Fruit fly (Drosophila melanogaster): Measurements from ENCODE around the gene Cftr.
A peak's percentile ranks its signal among the peaks of the same experiment; 100 is the strongest.

Gene Cftr

dm6 chr3R:24567427-24567771, 23.7 kb upstream of the Cftr start (continued):
- TF ChIP-seq klu (GFP tag; IDR thresholded peaks at IDR 0.05) (peak; percentile 76), repo (GFP tag; optimal IDR thresholded peaks at IDR 0.05) (peak; percentile 76), Optix (GFP tag; IDR thresholded peaks at IDR 0.05) (peak; percentile 59; the same call in 2 of the 3 replicates), Asciz (GFP tag; optimal IDR thresholded peaks at IDR 0.05) (peak; percentile 74), CG3163 (GFP tag; optimal IDR thresholded peaks at IDR 0.05) (peak; percentile 74), chn (GFP tag; optimal IDR thresholded peaks at IDR 0.05) (peak; percentile 87), CG4854 (GFP tag; optimal IDR thresholded peaks at IDR 0.05) (peak; percentile 82), Hr51 (GFP tag; optimal IDR thresholded peaks at IDR 0.05) (peak; percentile 77 to 90), CG18764 (GFP tag; optimal IDR thresholded peaks at IDR 0.05) (peak; percentile 76), crc (GFP tag; optimal IDR thresholded peaks at IDR 0.05) (peak; percentile 92), pan (optimal IDR thresholded peaks at IDR 0.05) (no peak), pan (GFP tag; optimal IDR thresholded peaks at IDR 0.05 in 1 of 2, IDR thresholded peaks at IDR 0.05 in 1 of 2) (peak in 1 of 2 experiments; percentile 91), CG2875 (GFP tag; optimal IDR thresholded peaks at IDR 0.05) (peak; percentile 80), Neu2 (GFP tag; optimal IDR thresholded peaks at IDR 0.05; ENCODE audit: borderline replicate concordance) (no peak), chm (GFP tag; IDR thresholded peaks at IDR 0.05) (peak; percentile 88), Side (GFP tag; optimal IDR thresholded peaks at IDR 0.05) (peak; percentile 88), sens (GFP tag) (peak; percentile 98), CG17802 (tag; optimal IDR thresholded peaks at IDR 0.05) (peak; percentile 57), Nf-YA (GFP tag; IDR thresholded peaks at IDR 0.05) (peak; percentile 88), Dek (tag; optimal IDR thresholded peaks at IDR 0.05) (peak; percentile 81), CG17328 (GFP tag; IDR thresholded peaks at IDR 0.05) (peak; percentile 91), CG7745 (tag; optimal IDR thresholded peaks at IDR 0.05) (no peak), NC2α (GFP tag; optimal IDR thresholded peaks at IDR 0.05) (peak; percentile 79), emc (GFP tag; optimal IDR thresholded peaks at IDR 0.05) (peak; percentile 74), CG16863 (GFP tag; optimal IDR thresholded peaks at IDR 0.05) (peak; percentile 88), onecut (GFP tag; IDR thresholded peaks at IDR 0.05) (peak; percentile 81), CG6654 (GFP tag; optimal IDR thresholded peaks at IDR 0.05) (peak; percentile 49), CG12236 (GFP tag; optimal IDR thresholded peaks at IDR 0.05) (peak; percentile 78), seq (GFP tag; IDR thresholded peaks at IDR 0.05) (peak; percentile 85), CG12104 (GFP tag; optimal IDR thresholded peaks at IDR 0.05) (peak; percentile 59), CG7839 (tag; optimal IDR thresholded peaks at IDR 0.05) (peak; percentile 90), CG6765 (GFP tag; optimal IDR thresholded peaks at IDR 0.05) (peak; percentile 77), CG3726 (GFP tag; IDR thresholded peaks at IDR 0.05) (no peak), gfzf (GFP tag; optimal IDR thresholded peaks at IDR 0.05) (no peak), nom (GFP tag; optimal IDR thresholded peaks at IDR 0.05) (no peak), vnd (GFP tag; IDR thresholded peaks at IDR 0.05; ENCODE audit: partially characterized antibody) (no peak), br (optimal IDR thresholded peaks at IDR 0.05) (no peak), CG12769 (tag; optimal IDR thresholded peaks at IDR 0.05) (peak; percentile 95), kah (GFP tag; optimal IDR thresholded peaks at IDR 0.05) (peak; percentile 54), Mrtf (GFP tag; IDR thresholded peaks at IDR 0.05) (peak; percentile 85; the same call in 2 of the 3 replicates), ems (GFP tag; optimal IDR thresholded peaks at IDR 0.05) (peak; percentile 86), CG12659 (GFP tag; optimal IDR thresholded peaks at IDR 0.05) (peak; percentile 83), Doc3 (GFP tag; IDR thresholded peaks at IDR 0.05; ENCODE audit: partially characterized antibody) (no peak), CG11093 (GFP tag; IDR thresholded peaks at IDR 0.05) (peak; percentile 80), corto (GFP tag; optimal IDR thresholded peaks at IDR 0.05) (no peak), Dll (GFP tag; IDR thresholded peaks at IDR 0.05; ENCODE audit: partially characterized antibody) (no peak), Doc2 (GFP tag; IDR thresholded peaks at IDR 0.05) (no peak; the same call in 1 of the 2 replicates), CG3847 (GFP tag; IDR thresholded peaks at IDR 0.05) (peak; percentile 78), ase (GFP tag; IDR thresholded peaks at IDR 0.05) (peak; percentile 79; the same call in 2 of the 3 replicates), dm (GFP tag; optimal IDR thresholded peaks at IDR 0.05) (peak; percentile 72), CG1832 (GFP tag; optimal IDR thresholded peaks at IDR 0.05) (no peak), nerfin-2 (GFP tag; IDR thresholded peaks at IDR 0.05; ENCODE audit: partially characterized antibody) (no peak)
